Worm (Caenorhabditis elegans): ENCODE results near the gene F22B7.1.

Gene F22B7.1

DNA sequence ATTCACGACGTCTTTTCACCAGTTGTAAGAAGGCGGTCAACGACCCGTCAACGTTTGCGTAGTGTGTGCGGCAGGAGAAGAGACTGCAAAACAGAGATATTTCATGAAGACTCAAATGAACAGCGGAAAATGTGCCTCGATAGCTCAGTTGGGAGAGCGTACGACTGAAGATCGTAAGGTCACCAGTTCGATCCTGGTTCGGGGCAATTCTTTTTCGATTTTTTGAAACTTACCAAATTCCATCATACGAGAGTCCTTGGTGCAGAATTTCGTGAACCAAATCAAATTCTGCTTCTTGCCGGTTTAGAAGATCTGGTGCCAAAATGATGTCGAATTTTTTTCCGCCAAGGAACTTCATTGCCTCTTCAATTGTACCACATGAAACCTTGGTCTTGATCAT lies 12.2 kb upstream of the F22B7.1 start:
- TF ChIP-seq fkh-8 (tag; optimal IDR thresholded peaks at IDR 0.05) (no peak), hpl-2 (GFP tag; optimal IDR thresholded peaks at IDR 0.05) (no peak), mef-2 (tag; optimal IDR thresholded peaks at IDR 0.05) (no peak), nhr-90 (tag; optimal IDR thresholded peaks at IDR 0.05; ENCODE audit: poor library complexity) (no peak), aha-1 (tag; optimal IDR thresholded peaks at IDR 0.05) (no peak), snu-23 (GFP tag; optimal IDR thresholded peaks at IDR 0.05) (peak; percentile 46), C16A3.4 (tag; optimal IDR thresholded peaks at IDR 0.05) (peak; percentile 23), lin-35 (GFP tag; optimal IDR thresholded peaks at IDR 0.05) (peak; percentile 27 to 62), efl-1 (optimal IDR thresholded peaks at IDR 0.05) (peak; percentile 14 to 38), efl-1 (GFP tag; optimal IDR thresholded peaks at IDR 0.05 in 1 of 2) (peak; percentile 7 to 8), nhr-84 (tag; optimal IDR thresholded peaks at IDR 0.05) (no peak), snpc-4 (tag; optimal IDR thresholded peaks at IDR 0.05) (no peak), lsy-2 (tag; optimal IDR thresholded peaks at IDR 0.05) (peak; percentile 23 to 45), tlp-1 (tag; optimal IDR thresholded peaks at IDR 0.05) (no peak), nhr-76 (tag; optimal IDR thresholded peaks at IDR 0.05) (no peak), fkh-4 (tag; optimal IDR thresholded peaks at IDR 0.05; ENCODE audit: borderline replicate concordance) (no peak), elt-3 (tag; optimal IDR thresholded peaks at IDR 0.05) (no peak), pag-3 (tag; optimal IDR thresholded peaks at IDR 0.05; ENCODE audit: borderline replicate concordance, insufficient read depth) (no peak), fos-1 (tag; optimal IDR thresholded peaks at IDR 0.05) (no peak), mep-1 (tag; optimal IDR thresholded peaks at IDR 0.05) (no peak), Y116A8C.19 (tag; optimal IDR thresholded peaks at IDR 0.05; ENCODE audit: borderline replicate concordance) (no peak), F16B12.6 (tag; optimal IDR thresholded peaks at IDR 0.05) (no peak), nhr-11 (tag; optimal IDR thresholded peaks at IDR 0.05) (no peak), rnt-1 (tag; optimal IDR thresholded peaks at IDR 0.05) (peak; percentile 42), nhr-20 (tag; optimal IDR thresholded peaks at IDR 0.05) (peak; percentile 34), mdl-1 (tag; optimal IDR thresholded peaks at IDR 0.05) (peak in 1 of 2 experiments; percentile 4), lin-13 (GFP tag; optimal IDR thresholded peaks at IDR 0.05) (peak; percentile 12), xbp-1 (tag; optimal IDR thresholded peaks at IDR 0.05) (peak; percentile 12), alr-1 (tag; optimal IDR thresholded peaks at IDR 0.05; ENCODE audit: borderline replicate concordance) (no peak), ces-1 (GFP tag; optimal IDR thresholded peaks at IDR 0.05) (no peak), ztf-11 (tag; optimal IDR thresholded peaks at IDR 0.05) (no peak), dsc-1 (tag; optimal IDR thresholded peaks at IDR 0.05) (peak; percentile 39), ama-1 (optimal IDR thresholded peaks at IDR 0.05) (peak; percentile 1), lin-15B (tag; optimal IDR thresholded peaks at IDR 0.05) (no peak), aly-2 (tag; optimal IDR thresholded peaks at IDR 0.05) (peak; percentile 2), isw-1 (GFP tag; IDR thresholded peaks at IDR 0.05) (no peak), blmp-1 (tag; optimal IDR thresholded peaks at IDR 0.05) (no peak), zag-1 (tag; optimal IDR thresholded peaks at IDR 0.05) (no peak), zip-4 (GFP tag; optimal IDR thresholded peaks at IDR 0.05) (no peak), lin-14 (GFP tag; optimal IDR thresholded peaks at IDR 0.05) (peak; percentile 36), nhr-47 (tag; optimal IDR thresholded peaks at IDR 0.05) (peak; percentile 38), ceh-82 (tag; optimal IDR thresholded peaks at IDR 0.05) (no peak), mab-9 (GFP tag; IDR thresholded peaks at IDR 0.05) (no peak), pqm-1 (tag; optimal IDR thresholded peaks at IDR 0.05) (no peak), ztf-4 (tag; optimal IDR thresholded peaks at IDR 0.05) (no peak), swsn-7 (tag; optimal IDR thresholded peaks at IDR 0.05) (peak; percentile 31), vab-15 (tag; optimal IDR thresholded peaks at IDR 0.05) (no peak), jun-1 (tag; optimal IDR thresholded peaks at IDR 0.05) (no peak), dpl-1 (GFP tag; optimal IDR thresholded peaks at IDR 0.05) (peak in 2 of 3 experiments; percentile 12 to 23), nhr-12 (tag; optimal IDR thresholded peaks at IDR 0.05) (no peak), nhr-237 (tag; optimal IDR thresholded peaks at IDR 0.05) (no peak), nhr-71 (tag; optimal IDR thresholded peaks at IDR 0.05) (peak; percentile 54), ceh-88 (GFP tag; IDR thresholded peaks at IDR 0.05) (no peak), hlh-4 (tag; optimal IDR thresholded peaks at IDR 0.05) (no peak), nhr-85 (tag) (peak; percentile 80)

Measured in whole organism, L1 larva.